Fruit fly (Drosophila melanogaster) Kc167 (cell line): ENCODE measurements around the gene Pgant6.

Source experiments
- h ChIP-seq: fragments of >200 bp; optimal IDR thresholded peaks from 3 replicates; lab custom pipeline; 2018; ENCODE audit warnings: missing external identifiers
- psq ChIP-seq: fragments of >200 bp; optimal IDR thresholded peaks from 2 replicates; lab custom pipeline; 2017; ENCODE audit warnings: missing external identifiers

DNA sequence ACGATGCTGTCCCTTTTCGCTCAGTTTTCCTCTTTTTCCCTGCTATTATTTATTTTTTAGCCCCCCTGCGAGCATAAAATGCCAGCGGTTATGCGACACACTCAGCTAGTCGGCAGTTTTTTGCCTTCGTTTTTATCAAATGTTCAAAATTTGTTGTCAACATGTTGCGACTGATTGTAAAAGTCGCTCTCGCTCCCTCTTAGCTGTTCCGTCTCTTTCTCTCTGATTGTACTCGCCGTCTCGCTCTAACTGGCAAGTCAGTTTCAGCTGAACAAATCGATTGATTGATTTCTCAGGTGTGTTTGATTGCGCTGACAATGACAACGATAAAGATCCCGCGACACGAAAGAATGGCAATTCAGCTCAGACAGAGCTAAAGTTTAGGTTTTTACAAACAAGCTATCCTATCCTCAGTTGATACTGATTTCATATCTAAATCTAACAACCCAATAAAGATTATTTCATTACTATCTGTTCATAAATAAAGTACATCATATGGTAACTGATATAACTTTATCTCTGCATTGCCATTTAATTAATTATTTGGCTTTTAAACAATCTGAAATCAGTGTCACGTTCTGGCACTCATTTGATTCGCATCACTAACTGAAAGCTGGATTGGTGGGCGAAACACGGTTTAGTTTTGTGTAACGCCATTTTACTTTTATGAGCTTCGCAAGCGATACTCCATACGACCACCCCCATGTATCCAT is 36.2 kb upstream of the Pgant6 start:
- TF ChIP-seq h (lab: Kevin White, UChicago) (no peak), psq (lab: Kevin White, UChicago) (no peak)
